Fruit fly (Drosophila melanogaster): ENCODE results near the gene CG13004.

The CG13004 gene

DNA sequence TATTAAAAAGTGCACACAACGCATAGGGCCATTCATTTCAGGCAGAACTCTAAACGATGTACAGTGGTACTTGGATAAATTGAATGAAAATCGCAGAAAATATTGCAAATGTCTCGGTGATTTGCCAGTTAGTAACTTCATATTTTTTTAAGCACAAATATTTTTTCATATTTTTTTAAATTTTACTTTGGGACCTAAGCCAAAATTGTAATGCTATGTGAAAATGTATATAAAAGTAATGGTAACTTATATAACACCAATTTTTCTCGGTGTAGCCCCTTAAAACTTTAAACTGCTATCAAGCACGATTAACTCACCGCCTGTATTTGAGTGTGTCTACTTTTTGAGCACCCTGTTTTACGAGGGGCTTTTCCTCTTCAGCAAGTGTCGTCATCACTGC, 14.1 kb downstream of the CG13004 start (continued):
- TF ChIP-seq CG7839 (tag; optimal IDR thresholded peaks at IDR 0.05) (peak; percentile 13), peb (GFP tag; IDR thresholded peaks at IDR 0.05) (no peak), D19A (tag; optimal IDR thresholded peaks at IDR 0.05) (peak; percentile 2), Doc2 (GFP tag; IDR thresholded peaks at IDR 0.05) (no peak), CG3407 (GFP tag; optimal IDR thresholded peaks at IDR 0.05) (no peak), mirr (GFP tag; optimal IDR thresholded peaks at IDR 0.05) (no peak), lilli (GFP tag; optimal IDR thresholded peaks at IDR 0.05) (no peak), psq (GFP tag; optimal IDR thresholded peaks at IDR 0.05) (no peak), Pdp1 (GFP tag; optimal IDR thresholded peaks at IDR 0.05) (peak in 1 of 2 experiments; percentile 57), CG18476 (GFP tag; optimal IDR thresholded peaks at IDR 0.05) (no peak), gsb (GFP tag; IDR thresholded peaks at IDR 0.05) (no peak), Sox102F (GFP tag; optimal IDR thresholded peaks at IDR 0.05) (peak; percentile 40), CG7928 (GFP tag; optimal IDR thresholded peaks at IDR 0.05) (no peak), nom (GFP tag; optimal IDR thresholded peaks at IDR 0.05) (no peak), CG10267 (tag; optimal IDR thresholded peaks at IDR 0.05) (no peak), CG18619 (GFP tag; optimal IDR thresholded peaks at IDR 0.05) (no peak), her (GFP tag; optimal IDR thresholded peaks at IDR 0.05) (no peak), maf-S (GFP tag; optimal IDR thresholded peaks at IDR 0.05) (no peak), CG31224 (GFP tag; IDR thresholded peaks at IDR 0.05) (no peak), CG1603 (tag; optimal IDR thresholded peaks at IDR 0.05) (no peak), CG4854 (GFP tag; optimal IDR thresholded peaks at IDR 0.05) (no peak), CG14860 (GFP tag; IDR thresholded peaks at IDR 0.05; ENCODE audit: partially characterized antibody) (no peak), CG17328 (GFP tag; IDR thresholded peaks at IDR 0.05) (no peak), Trl (optimal IDR thresholded peaks at IDR 0.05) (no peak), Trl (GFP tag; optimal IDR thresholded peaks at IDR 0.05) (no peak), CG7372 (GFP tag; IDR thresholded peaks at IDR 0.05) (no peak), Aef1 (GFP tag; IDR thresholded peaks at IDR 0.05) (no peak), sisA (GFP tag; IDR thresholded peaks at IDR 0.05) (no peak), D (optimal IDR thresholded peaks at IDR 0.05) (no peak), D (GFP tag; optimal IDR thresholded peaks at IDR 0.05) (no peak), gem (tag; optimal IDR thresholded peaks at IDR 0.05) (peak; percentile 39), NFAT (GFP tag; IDR thresholded peaks at IDR 0.05) (no peak), sug (tag; optimal IDR thresholded peaks at IDR 0.05) (no peak), CG10565 (GFP tag; optimal IDR thresholded peaks at IDR 0.05) (no peak), Sox100B (GFP tag; optimal IDR thresholded peaks at IDR 0.05) (peak; percentile 9), unc-4 (GFP tag; IDR thresholded peaks at IDR 0.05; ENCODE audit: partially characterized antibody) (no peak), fd64A (GFP tag; optimal IDR thresholded peaks at IDR 0.05) (no peak), CrebB (tag; optimal IDR thresholded peaks at IDR 0.05) (no peak), Nf-YB (GFP tag; optimal IDR thresholded peaks at IDR 0.05) (no peak), dmrt11E (tag; optimal IDR thresholded peaks at IDR 0.05) (no peak), CG2202 (tag; optimal IDR thresholded peaks at IDR 0.05) (no peak), Gug (GFP tag; IDR thresholded peaks at IDR 0.05) (no peak), Med (GFP tag) (peak; percentile 52), grn (GFP tag; optimal IDR thresholded peaks at IDR 0.05) (no peak), toy (GFP tag; IDR thresholded peaks at IDR 0.05) (no peak), nmo (GFP tag; optimal IDR thresholded peaks at IDR 0.05) (no peak), CoRest (tag; optimal IDR thresholded peaks at IDR 0.05) (no peak), CG11504 (tag; optimal IDR thresholded peaks at IDR 0.05) (peak; percentile 48), bcd (GFP tag; optimal IDR thresholded peaks at IDR 0.05) (no peak), wek (GFP tag; optimal IDR thresholded peaks at IDR 0.05) (no peak), Ada2b (GFP tag; IDR thresholded peaks at IDR 0.05) (no peak), Dek (tag; optimal IDR thresholded peaks at IDR 0.05) (no peak)

Measured in whole organism, embryonic.